Worm (Caenorhabditis elegans): ENCODE measurements around the gene T28D6.3.

DNA sequence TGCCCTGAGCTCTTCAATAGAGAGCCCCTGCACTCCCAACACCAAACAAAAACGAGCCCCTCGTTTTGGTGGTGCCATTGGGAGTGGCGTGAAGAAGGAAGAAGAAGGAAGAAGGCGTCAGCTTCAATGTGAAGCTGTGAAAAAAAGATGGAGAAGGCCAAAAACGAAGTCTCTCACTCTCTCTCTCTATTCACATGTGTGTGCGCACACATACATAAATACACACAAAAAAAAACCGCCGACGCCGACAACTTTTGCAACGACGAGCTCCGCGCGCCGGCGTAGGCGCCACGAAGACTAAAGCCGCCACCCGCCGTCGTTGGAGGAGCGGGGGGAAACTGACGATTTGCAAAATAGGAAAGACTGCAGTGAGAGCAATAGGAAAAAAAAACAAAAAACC, 30.5 kb upstream of the T28D6.3 start:
- no peak for TF ChIP-seq hmbx-1 (tag; optimal IDR thresholded peaks at IDR 0.05)
- TF ChIP-seq ama-1 (optimal IDR thresholded peaks at IDR 0.05): no peak
- TF ChIP-seq ceh-13 (GFP tag; optimal IDR thresholded peaks at IDR 0.05): no peak

All from whole organism, early embryonic.